Fruit fly (Drosophila melanogaster): Measurements from ENCODE around the gene sl.

The sl gene

DNA sequence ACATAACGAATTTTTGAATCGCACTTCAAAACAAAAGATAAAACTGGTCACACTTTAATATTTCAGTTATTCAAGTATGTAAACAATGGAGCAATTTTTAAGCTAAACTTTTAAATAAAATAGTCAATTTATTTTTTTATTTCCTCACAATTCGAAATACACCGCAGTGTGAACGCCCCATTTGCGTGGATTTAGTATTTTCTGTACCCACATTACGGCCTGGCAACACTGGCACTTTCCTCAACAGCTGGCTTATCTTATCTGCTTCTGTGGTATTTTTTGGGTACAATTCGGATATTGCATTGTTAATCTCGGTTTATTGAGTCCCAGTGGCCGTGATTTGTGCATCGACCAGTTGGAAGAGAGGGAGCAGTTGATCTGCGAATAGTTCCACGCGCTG lies at the start of gene sl:
Gene sl, plus strand, starts transcription at position 254 of the 400 bp plus-strand sequence.
- TF ChIP-seq dati (GFP tag; IDR thresholded peaks at IDR 0.05) (no peak), hbn (GFP tag; IDR thresholded peaks at IDR 0.05; ENCODE audit: partially characterized antibody) (peak; percentile 49; the same call in 1 of the 2 replicates), Ets65A (GFP tag) (peak; percentile 46), gfzf (GFP tag; optimal IDR thresholded peaks at IDR 0.05) (peak; percentile 66), CG10431 (GFP tag; optimal IDR thresholded peaks at IDR 0.05) (no peak), CG2875 (GFP tag; optimal IDR thresholded peaks at IDR 0.05) (no peak), Scr (GFP tag; IDR thresholded peaks at IDR 0.05; ENCODE audit: partially characterized antibody) (peak; percentile 32), ara (GFP tag; IDR thresholded peaks at IDR 0.05) (no peak), gce (GFP tag; IDR thresholded peaks at IDR 0.05) (no peak), YL-1 (GFP tag; optimal IDR thresholded peaks at IDR 0.05) (peak; percentile 57), CG11398 (GFP tag; optimal IDR thresholded peaks at IDR 0.05) (no peak), Pdp1 (GFP tag; optimal IDR thresholded peaks at IDR 0.05) (peak in 1 of 2 experiments; percentile 71), E2f2 (GFP tag; IDR thresholded peaks at IDR 0.05) (0 out of 2 replicates have a peak, but pooled peaks have one; percentile 19), crol (GFP tag; IDR thresholded peaks at IDR 0.05) (no peak), CG15514 (GFP tag; optimal IDR thresholded peaks at IDR 0.05) (peak; percentile 69), Tbp (GFP tag; optimal IDR thresholded peaks at IDR 0.05) (no peak), CG4328 (GFP tag; optimal IDR thresholded peaks at IDR 0.05) (no peak), repo (GFP tag; optimal IDR thresholded peaks at IDR 0.05) (no peak), emc (GFP tag; optimal IDR thresholded peaks at IDR 0.05) (no peak), CG2129 (GFP tag; IDR thresholded peaks at IDR 0.05; ENCODE audit: partially characterized antibody) (no peak), nerfin-2 (GFP tag; IDR thresholded peaks at IDR 0.05; ENCODE audit: partially characterized antibody) (no peak), ssp (GFP tag; IDR thresholded peaks at IDR 0.05) (peak; percentile 95), CG17328 (GFP tag; IDR thresholded peaks at IDR 0.05) (0 out of 2 replicates have a peak, but pooled peaks have one; percentile 19), HLH54F (GFP tag; optimal IDR thresholded peaks at IDR 0.05) (no peak), MBD-R2 (GFP tag; IDR thresholded peaks at IDR 0.05) (peak; percentile 81), CG4854 (GFP tag; optimal IDR thresholded peaks at IDR 0.05) (no peak), H2.0 (GFP tag; IDR thresholded peaks at IDR 0.05) (no peak), lilli (GFP tag; optimal IDR thresholded peaks at IDR 0.05) (peak; percentile 47), stwl (tag; optimal IDR thresholded peaks at IDR 0.05) (peak; percentile 95), Rfx (GFP tag; IDR thresholded peaks at IDR 0.05) (peak; percentile 58), mld (GFP tag; IDR thresholded peaks at IDR 0.05; ENCODE audit: partially characterized antibody) (no peak), Dp (GFP tag; optimal IDR thresholded peaks at IDR 0.05) (peak; percentile 7), otp (GFP tag; IDR thresholded peaks at IDR 0.05) (0 out of 3 replicates have a peak, but pooled peaks have one; percentile 10), gt (GFP tag; IDR thresholded peaks at IDR 0.05) (no peak), Ets97D (GFP tag; optimal IDR thresholded peaks at IDR 0.05) (peak; percentile 54), bbx (GFP tag; IDR thresholded peaks at IDR 0.05; ENCODE audit: partially characterized antibody) (no peak), CG11247 (GFP tag; IDR thresholded peaks at IDR 0.05) (no peak), klu (GFP tag; IDR thresholded peaks at IDR 0.05) (no peak), CG30020 (tag; optimal IDR thresholded peaks at IDR 0.05) (peak; percentile 94), MESR4 (GFP tag; optimal IDR thresholded peaks at IDR 0.05) (peak; percentile 68), CG6854 (GFP tag; optimal IDR thresholded peaks at IDR 0.05) (no peak), salm (tag; optimal IDR thresholded peaks at IDR 0.05) (no peak), grn (GFP tag; optimal IDR thresholded peaks at IDR 0.05) (peak; percentile 55), slbo (GFP tag; IDR thresholded peaks at IDR 0.05) (peak; percentile 53), CG5245 (GFP tag; optimal IDR thresholded peaks at IDR 0.05) (no peak), chinmo (GFP tag; IDR thresholded peaks at IDR 0.05; ENCODE audit: partially characterized antibody) (0 out of 4 replicates have a peak, but pooled peaks have one; percentile 47), ftz-f1 (GFP tag; optimal IDR thresholded peaks at IDR 0.05) (no peak), Abd-B (GFP tag; optimal IDR thresholded peaks at IDR 0.05) (no peak), nerfin-1 (tag; optimal IDR thresholded peaks at IDR 0.05) (no peak), sens-2 (GFP tag; IDR thresholded peaks at IDR 0.05) (no peak; the same call in 1 of the 2 replicates), zf30C (GFP tag; optimal IDR thresholded peaks at IDR 0.05) (no peak)

All from whole organism, embryonic.